Worm (Caenorhabditis elegans) whole organism, mixed stage, embryonic: ENCODE measurements around the gene ubc-9.

Experiments used
- M03D4.4 ChIP-seq: sonication (generic microtip); optimal IDR thresholded peaks from 2 replicates; lab custom pipeline; 2017; ENCODE audit warnings: mild to moderate bottlenecking, missing genetic modification characterization, missing compliant biosample characterization
- bed-3 ChIP-seq: fragments of 200-800 bp; sonication (Bioruptor generic); optimal IDR thresholded peaks from 3 replicates; lab custom pipeline; 2018; ENCODE audit warnings: mild to moderate bottlenecking, missing genetic modification characterization, moderate library complexity, missing compliant biosample characterization
- blmp-1 ChIP-seq: fragments of 150-350 bp; optimal IDR thresholded peaks from 2 replicates; lab custom pipeline; 2014; ENCODE audit warnings: missing biosample characterization, missing genetic modification characterization
- ceh-39 ChIP-seq: fragments of 150-350 bp; optimal IDR thresholded peaks from 2 replicates; lab custom pipeline; 2014; ENCODE audit warnings: missing biosample characterization, missing genetic modification characterization
- ceh-43 ChIP-seq: fragments of 200-800 bp; sonication (Bioruptor generic); optimal IDR thresholded peaks from 2 replicates; lab custom pipeline; 2018; ENCODE audit warnings: mild to moderate bottlenecking, missing genetic modification characterization, moderate library complexity, missing compliant biosample characterization
- ceh-83 ChIP-seq: fragments of 200-800 bp; sonication (Bioruptor generic); optimal IDR thresholded peaks from 2 replicates; lab custom pipeline; 2018; ENCODE audit warnings: mild to moderate bottlenecking, missing genetic modification characterization, missing compliant biosample characterization
- ces-1 ChIP-seq: fragments of 150-350 bp; optimal IDR thresholded peaks from 2 replicates; lab custom pipeline; 2014; ENCODE audit warnings: missing biosample characterization, missing genetic modification reagents, missing genetic modification characterization
- drap-1 ChIP-seq: fragments of 200-800 bp; sonication (Bioruptor generic); optimal IDR thresholded peaks from 3 replicates; lab custom pipeline; 2018; ENCODE audit warnings: mild to moderate bottlenecking, missing genetic modification characterization, missing compliant biosample characterization
- elt-1 ChIP-seq: sonication (generic microtip); optimal IDR thresholded peaks from 2 replicates; lab custom pipeline; 2017; ENCODE audit warnings: missing genetic modification characterization, mild to moderate bottlenecking, missing compliant biosample characterization, antibody characterized with exemption, moderate library complexity, borderline replicate concordance; ENCODE audit not compliant: insufficient read depth
- elt-3 ChIP-seq: fragments of 150-350 bp; optimal IDR thresholded peaks from 2 replicates; lab custom pipeline; 2014; ENCODE audit warnings: missing biosample characterization, missing genetic modification characterization
- flh-1 ChIP-seq: fragments of 200-800 bp; sonication (Bioruptor generic); optimal IDR thresholded peaks from 2 replicates; lab custom pipeline; 2018; ENCODE audit warnings: mild to moderate bottlenecking, missing genetic modification characterization, moderate library complexity, missing compliant biosample characterization
- hlh-1 ChIP-seq: fragments of 150-350 bp; optimal IDR thresholded peaks from 2 replicates; lab custom pipeline; 2014; ENCODE audit warnings: missing biosample characterization, missing genetic modification reagents, missing genetic modification characterization
- lin-13 ChIP-seq: fragments of 150-350 bp; optimal IDR thresholded peaks from 2 replicates; lab custom pipeline; 2014; ENCODE audit warnings: missing biosample characterization, missing genetic modification characterization
- lin-32 ChIP-seq: fragments of 200-800 bp; sonication (Bioruptor generic); optimal IDR thresholded peaks from 2 replicates; lab custom pipeline; 2018; ENCODE audit warnings: mild to moderate bottlenecking, missing genetic modification characterization, missing compliant biosample characterization
- lsy-2 ChIP-seq: fragments of 150-350 bp; optimal IDR thresholded peaks from 2 replicates; lab custom pipeline; 2014; ENCODE audit warnings: missing biosample characterization, missing genetic modification characterization
- mab-5 ChIP-seq: fragments of 150-350 bp; optimal IDR thresholded peaks from 2 replicates; lab custom pipeline; 2014; ENCODE audit warnings: missing biosample characterization, missing genetic modification characterization
- mep-1 ChIP-seq: fragments of 150-350 bp; optimal IDR thresholded peaks from 2 replicates; lab custom pipeline; 2017; ENCODE audit warnings: missing biosample characterization, missing genetic modification reagents, missing genetic modification characterization, inconsistent platforms
- mls-2 ChIP-seq: sonication (generic microtip); optimal IDR thresholded peaks from 2 replicates; lab custom pipeline; 2016; ENCODE audit warnings: mild to moderate bottlenecking, missing genetic modification characterization, moderate library complexity, missing compliant biosample characterization
- nhr-12 ChIP-seq: fragments of 150-350 bp; optimal IDR thresholded peaks from 2 replicates; lab custom pipeline; 2014; ENCODE audit warnings: missing biosample characterization, missing genetic modification characterization
- nhr-2 ChIP-seq: fragments of 150-350 bp; optimal IDR thresholded peaks from 2 replicates; lab custom pipeline; 2014; ENCODE audit warnings: missing biosample characterization, missing genetic modification characterization
- nhr-237 ChIP-seq: fragments of 150-350 bp; optimal IDR thresholded peaks from 2 replicates; lab custom pipeline; 2014; ENCODE audit warnings: missing biosample characterization, missing genetic modification characterization
- nhr-28 ChIP-seq: fragments of 150-350 bp; optimal IDR thresholded peaks from 2 replicates; lab custom pipeline; 2014; ENCODE audit warnings: missing biosample characterization, missing genetic modification characterization
- pha-4 ChIP-seq: fragments of 150-350 bp; optimal IDR thresholded peaks from 2 replicates; lab custom pipeline; 2018; ENCODE audit warnings: missing biosample characterization, missing genetic modification reagents, missing genetic modification characterization
- sem-2 ChIP-seq: fragments of 200-800 bp; sonication (Bioruptor generic); optimal IDR thresholded peaks from 2 replicates; lab custom pipeline; 2018; ENCODE audit warnings: mild to moderate bottlenecking, missing genetic modification characterization, missing compliant biosample characterization
- tbx-8 ChIP-seq: fragments of 200-800 bp; sonication (Bioruptor generic); optimal IDR thresholded peaks from 2 replicates; lab custom pipeline; 2018; ENCODE audit warnings: mild to moderate bottlenecking, missing genetic modification characterization, moderate library complexity, missing compliant biosample characterization
- unc-120 ChIP-seq: sonication (generic microtip); optimal IDR thresholded peaks from 2 replicates; lab custom pipeline; 2017; ENCODE audit warnings: missing genetic modification characterization, missing compliant biosample characterization; ENCODE audit not compliant: poor library complexity, severe bottlenecking
- unc-39 ChIP-seq: fragments of 150-350 bp; optimal IDR thresholded peaks from 2 replicates; lab custom pipeline; 2014; ENCODE audit warnings: missing biosample characterization, missing genetic modification characterization
- unc-62 ChIP-seq: fragments of 150-350 bp; optimal IDR thresholded peaks from 2 replicates; lab custom pipeline; 2014; ENCODE audit warnings: missing biosample characterization, missing genetic modification reagents, missing genetic modification characterization
- zip-8 ChIP-seq: fragments of 150-350 bp; optimal IDR thresholded peaks from 2 replicates; lab custom pipeline; 2014; ENCODE audit warnings: missing biosample characterization, missing genetic modification characterization
- ztf-11 ChIP-seq: fragments of 150-350 bp; optimal IDR thresholded peaks from 2 replicates; lab custom pipeline; 2014; ENCODE audit warnings: missing biosample characterization, missing genetic modification characterization

The ubc-9 gene

DNA sequence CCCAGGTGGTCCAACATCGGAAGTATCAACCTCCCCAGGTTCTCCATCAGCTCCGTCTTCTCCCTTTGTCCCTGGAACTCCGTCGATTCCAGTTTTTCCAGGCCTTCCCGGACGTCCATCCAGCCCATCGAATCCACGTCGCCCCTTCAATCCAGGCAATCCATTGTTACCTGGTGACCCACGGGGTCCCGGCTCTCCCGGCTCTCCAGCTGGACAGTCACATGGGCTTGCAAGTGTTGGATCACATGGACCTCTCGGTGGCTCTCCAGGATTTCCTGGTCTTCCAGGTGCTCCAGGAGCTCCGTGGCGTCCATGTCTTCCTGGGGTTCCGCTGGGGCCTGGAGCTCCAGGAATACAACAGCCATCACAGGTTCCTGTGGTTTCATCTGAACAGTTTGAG is 42.2 kb upstream of the ubc-9 start:
- TF ChIP-seq nhr-237 (tag; lab: Kevin White, UChicago): no peak
- TF ChIP-seq ceh-39 (tag; lab: Kevin White, UChicago): no peak
- no peak for TF ChIP-seq unc-39 (tag; lab: Kevin White, UChicago)
- no peak for TF ChIP-seq nhr-28
- no peak for TF ChIP-seq M03D4.4 (tag; lab: Kevin White, UChicago)
- TF ChIP-seq bed-3 (GFP tag; lab: Kevin White, UChicago): no peak
- no peak for TF ChIP-seq mab-5 (tag; lab: Kevin White, UChicago)
- TF ChIP-seq unc-62: no peak
- TF ChIP-seq drap-1 (GFP tag; lab: Kevin White, UChicago): no peak
- no peak for TF ChIP-seq zip-8 (tag; lab: Kevin White, UChicago)
- TF ChIP-seq hlh-1: no peak
- TF ChIP-seq, all 35 proteins: peak for 0

DNA sequence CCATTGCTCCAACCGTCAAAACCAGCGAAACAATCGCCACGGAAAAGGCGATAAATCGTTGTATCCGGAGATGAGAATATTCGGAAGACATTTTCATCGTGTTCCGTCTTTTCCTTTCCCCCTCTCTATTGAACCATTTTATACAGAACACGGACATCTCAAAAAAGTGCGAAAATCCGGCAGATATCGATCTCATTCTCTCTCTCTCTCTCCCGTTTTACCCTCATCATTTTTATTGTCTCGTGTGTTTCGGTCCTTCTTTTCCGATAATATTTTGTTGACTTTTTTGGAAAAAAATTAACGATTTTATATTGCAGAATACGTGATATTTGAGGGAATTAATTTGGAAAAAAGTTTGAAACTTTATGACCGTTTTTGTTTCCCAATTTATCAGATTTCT is 41.3 kb upstream of the ubc-9 start, which contains the start of gene col-110:
Gene col-110 (minus strand): TSS at position 101 of the 400 bp plus-strand sequence.
- TF ChIP-seq elt-3 (tag; lab: Kevin White, UChicago) (no peak), flh-1 (no peak), ceh-43 (GFP tag; lab: Kevin White, UChicago) (no peak), bed-3 (GFP tag; lab: Kevin White, UChicago) (no peak), nhr-12 (tag; lab: Kevin White, UChicago) (no peak)

ce11 chrIV:4611740-4612139 is 39.1 kb upstream of the ubc-9 start:
- TF ChIP-seq pha-4 (tag; lab: Kevin White, UChicago) (no peak), lin-32 (GFP tag; lab: Kevin White, UChicago) (no peak), nhr-237 (tag; lab: Kevin White, UChicago) (no peak), zip-8 (tag; lab: Kevin White, UChicago) (no peak), unc-120 (no peak), mls-2 (tag; lab: Kevin White, UChicago) (no peak), nhr-28 (no peak), lsy-2 (no peak), ces-1 (GFP tag; lab: Kevin White, UChicago) (no peak), ceh-43 (GFP tag; lab: Kevin White, UChicago) (no peak), unc-62 (no peak), ceh-83 (no peak)
- TF ChIP-seq, all 35 proteins: peak for 0

DNA sequence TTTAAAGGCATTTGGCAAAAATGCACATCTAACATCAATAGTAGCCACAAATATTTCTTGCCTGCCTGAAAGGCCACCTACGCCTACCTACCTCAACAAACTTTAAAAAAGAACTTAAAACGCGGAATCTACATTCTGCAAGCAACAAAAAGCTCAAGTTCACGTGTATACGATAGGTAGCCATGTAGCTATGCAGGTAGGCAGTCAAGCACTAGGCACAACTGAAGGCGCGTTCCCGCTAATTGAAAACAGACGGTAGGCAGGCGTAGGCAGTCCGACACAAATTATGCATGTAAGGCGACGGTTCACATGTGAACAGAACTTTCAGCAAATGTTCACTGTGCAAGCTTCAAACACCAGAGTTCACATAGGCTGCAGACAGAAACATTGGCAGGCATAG is 38.2 kb upstream of the ubc-9 start:
- TF ChIP-seq lsy-2 (no peak), flh-1 (no peak), ztf-11 (tag; lab: Kevin White, UChicago) (no peak), nhr-12 (tag; lab: Kevin White, UChicago) (no peak), ces-1 (GFP tag; lab: Kevin White, UChicago) (no peak), drap-1 (GFP tag; lab: Kevin White, UChicago) (no peak), mls-2 (tag; lab: Kevin White, UChicago) (no peak), nhr-237 (tag; lab: Kevin White, UChicago) (no peak), tbx-8 (GFP tag; lab: Kevin White, UChicago) (no peak)

DNA sequence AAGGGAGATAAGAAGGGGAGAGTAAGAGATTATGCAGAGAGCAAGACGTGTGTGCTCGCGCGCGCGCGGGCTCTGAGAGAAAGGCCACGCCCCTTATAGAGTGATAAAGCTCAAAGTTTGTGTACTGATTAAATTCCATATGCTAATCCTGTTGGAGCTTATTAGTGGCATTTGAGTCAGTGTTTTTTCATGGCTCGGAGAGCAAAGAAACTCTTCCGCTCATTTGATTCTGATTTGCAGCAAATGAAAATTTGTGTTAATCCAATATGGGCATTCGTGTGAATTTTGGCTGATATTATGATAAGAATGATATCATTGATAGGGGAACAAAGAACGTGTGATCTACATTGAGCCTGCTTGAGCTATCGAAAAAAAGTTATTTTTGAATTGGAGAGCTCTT is 37.3 kb upstream of the ubc-9 start:
- TF ChIP-seq mab-5 (tag; lab: Kevin White, UChicago) (no peak), nhr-28 (no peak), ceh-43 (GFP tag; lab: Kevin White, UChicago) (no peak), pha-4 (tag; lab: Kevin White, UChicago) (no peak), M03D4.4 (tag; lab: Kevin White, UChicago) (no peak), nhr-2 (tag; lab: Kevin White, UChicago) (no peak), ces-1 (GFP tag; lab: Kevin White, UChicago) (no peak), unc-120 (no peak), hlh-1 (no peak), blmp-1 (tag; lab: Kevin White, UChicago) (no peak), unc-39 (tag; lab: Kevin White, UChicago) (no peak), lin-32 (GFP tag; lab: Kevin White, UChicago) (no peak), mls-2 (tag; lab: Kevin White, UChicago) (no peak), sem-2 (GFP tag; lab: Kevin White, UChicago) (no peak), mep-1 (no peak), zip-8 (tag; lab: Kevin White, UChicago) (no peak), lin-13 (tag; lab: Kevin White, UChicago) (no peak)
- TF ChIP-seq, all 35 proteins: peak for 0

ce11 chrIV:4623852-4624251 is 27.0 kb upstream of the ubc-9 start:
- TF ChIP-seq ceh-39 (tag; lab: Kevin White, UChicago) (no peak), lin-32 (GFP tag; lab: Kevin White, UChicago) (no peak), bed-3 (GFP tag; lab: Kevin White, UChicago) (no peak), mep-1 (no peak), tbx-8 (GFP tag; lab: Kevin White, UChicago) (no peak), elt-1 (tag; lab: Kevin White, UChicago) (no peak), unc-120 (no peak), lin-13 (tag; lab: Kevin White, UChicago) (no peak), hlh-1 (no peak), nhr-28 (no peak), mls-2 (tag; lab: Kevin White, UChicago) (no peak), drap-1 (GFP tag; lab: Kevin White, UChicago) (no peak)
